Worm (Caenorhabditis elegans) whole organism, late embryonic: ENCODE data around the gene R10E4.6.

Source experiments
- Y22D7AL.16 ChIP-seq: sonication (generic microtip); optimal IDR thresholded peaks from 2 replicates; lab custom pipeline; 2016; ENCODE audit warnings: missing genetic modification characterization, missing compliant biosample characterization
- ceh-18 ChIP-seq: sonication (generic microtip); optimal IDR thresholded peaks from 2 replicates; lab custom pipeline; 2016; ENCODE audit warnings: missing genetic modification characterization, missing compliant biosample characterization
- ceh-2 ChIP-seq: sonication (generic microtip); optimal IDR thresholded peaks from 2 replicates; lab custom pipeline; 2016; ENCODE audit warnings: missing genotype, missing genetic modification characterization, missing compliant biosample characterization
- ceh-31 ChIP-seq: sonication (generic microtip); optimal IDR thresholded peaks from 2 replicates; lab custom pipeline; 2016; ENCODE audit warnings: missing genetic modification characterization, missing compliant biosample characterization
- dve-1 ChIP-seq: sonication (generic microtip); optimal IDR thresholded peaks from 2 replicates; lab custom pipeline; 2017; ENCODE audit warnings: antibody characterized with exemption, mild to moderate bottlenecking, missing genetic modification characterization, missing compliant biosample characterization
- npax-4 ChIP-seq: sonication (generic microtip); optimal IDR thresholded peaks from 2 replicates; lab custom pipeline; 2016; ENCODE audit warnings: missing genetic modification characterization, missing compliant biosample characterization
- pqm-1 ChIP-seq: sonication (generic microtip); optimal IDR thresholded peaks from 2 replicates; lab custom pipeline; 2016; ENCODE audit warnings: missing genetic modification characterization, missing compliant biosample characterization
- tbx-2 ChIP-seq: sonication (generic microtip); optimal IDR thresholded peaks from 2 replicates; lab custom pipeline; 2016; ENCODE audit warnings: missing genetic modification characterization, missing compliant biosample characterization
- unc-86 ChIP-seq: sonication (generic microtip); optimal IDR thresholded peaks from 2 replicates; lab custom pipeline; 2016; ENCODE audit warnings: missing genetic modification characterization, missing compliant biosample characterization

DNA sequence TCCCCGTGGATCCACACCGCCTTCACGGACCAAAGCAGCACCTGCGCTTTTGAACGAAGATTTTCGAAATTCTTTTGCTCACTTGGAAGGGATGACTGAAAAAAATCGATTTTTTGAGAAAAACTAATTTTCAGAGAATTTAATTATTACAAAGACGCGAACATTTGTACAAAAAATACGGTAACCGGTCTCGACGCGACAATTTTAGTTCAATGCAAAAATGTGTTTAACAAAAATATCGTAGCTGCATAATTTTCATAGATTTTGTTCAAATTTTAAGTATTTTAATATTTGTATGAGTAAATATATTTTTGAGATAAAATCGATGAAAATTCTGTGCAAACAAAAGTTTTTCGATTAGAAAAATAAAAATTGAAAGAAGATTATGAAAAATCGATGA lies 30.2 kb upstream of the R10E4.6 start, which contains the start of gene T08A11.1:
- TF ChIP-seq unc-86 (tag; lab: Kevin White, UChicago) (no peak), ceh-31 (tag; lab: Kevin White, UChicago) (no peak), Y22D7AL.16 (no peak), npax-4 (tag; lab: Kevin White, UChicago) (no peak), pqm-1 (no peak), tbx-2 (tag; lab: Kevin White, UChicago) (no peak), ceh-18 (tag; lab: Kevin White, UChicago) (no peak), dve-1 (tag; lab: Kevin White, UChicago) (no peak), ceh-2 (tag; lab: Kevin White, UChicago) (no peak)
